Worm (Caenorhabditis elegans): ENCODE results near the gene R12C12.9.
"Not testable (repeated sequence)": the region's sequence is repeated elsewhere in the genome, so short reads cannot be mapped to it uniquely, and the experiment has no call there.

The R12C12.9 gene

ce11 chrII:6022596-6022995 lies 2.2 kb downstream of the R12C12.9 start:
- TF ChIP-seq sptf-1 (tag; optimal IDR thresholded peaks at IDR 0.05) (no peak), drap-1 (GFP tag; optimal IDR thresholded peaks at IDR 0.05) (no peak), flh-1 (GFP tag; optimal IDR thresholded peaks at IDR 0.05) (no peak), snpc-4 (tag; optimal IDR thresholded peaks at IDR 0.05) (no peak), ztf-11 (tag; optimal IDR thresholded peaks at IDR 0.05) (no peak), ceh-39 (tag; optimal IDR thresholded peaks at IDR 0.05) (no peak), M03D4.4 (tag; optimal IDR thresholded peaks at IDR 0.05) (no peak), pha-4 (tag; optimal IDR thresholded peaks at IDR 0.05) (no peak)

- TF ChIP-seq lin-13 (tag; optimal IDR thresholded peaks at IDR 0.05) (no peak), ces-1 (GFP tag; optimal IDR thresholded peaks at IDR 0.05) (no peak), unc-62 (GFP tag; optimal IDR thresholded peaks at IDR 0.05) (no peak), lsy-2 (tag; optimal IDR thresholded peaks at IDR 0.05) (no peak), mab-5 (tag; optimal IDR thresholded peaks at IDR 0.05) (no peak)
Observed at ce11 chrII:6020353-6020752, 4.4 kb downstream of the R12C12.9 start, which contains the start of gene ZK84.1. TSS of gene ZK84.1 (plus strand) at chrII:6020653.

- no peak for TF ChIP-seq pha-4 (tag; optimal IDR thresholded peaks at IDR 0.05)
- no peak for TF ChIP-seq bed-3 (GFP tag; optimal IDR thresholded peaks at IDR 0.05)
- no peak for TF ChIP-seq mls-2 (tag; optimal IDR thresholded peaks at IDR 0.05)
Observed at ce11 chrII:6016410-6016809, 8.4 kb downstream of the R12C12.9 start, which contains the start of gene ZK84.5. TSS of gene ZK84.5 (minus strand) at chrII:6016510.

DNA sequence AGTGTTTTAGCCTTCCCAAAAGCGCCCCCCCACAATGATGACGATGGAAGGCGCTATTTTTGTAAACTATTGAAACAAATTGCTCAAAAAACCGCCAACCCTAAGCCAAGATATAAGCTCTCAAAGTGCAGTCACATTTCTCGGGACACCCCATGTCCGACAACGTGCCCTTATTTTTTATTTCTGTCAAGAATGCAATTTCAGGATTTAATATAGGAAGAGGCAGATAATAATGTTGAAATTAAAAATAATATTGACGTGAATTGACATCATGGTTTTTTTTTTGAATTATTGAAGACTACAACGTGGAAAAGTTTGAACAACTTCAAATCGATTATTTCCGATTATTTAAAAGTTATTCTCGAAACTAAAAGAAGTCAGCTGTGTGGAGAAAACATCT lies 10.7 kb downstream of the R12C12.9 start, which contains the start of gene ZK84.2:
TSS of gene ZK84.2 (plus strand) at position 301 of the 400 bp plus-strand sequence.
- not testable (repeated sequence) for TF ChIP-seq nhr-12 (tag; optimal IDR thresholded peaks at IDR 0.05); mls-2 (tag; optimal IDR thresholded peaks at IDR 0.05); lin-32 (GFP tag; optimal IDR thresholded peaks at IDR 0.05)

- TF ChIP-seq ztf-11 (tag; optimal IDR thresholded peaks at IDR 0.05): no peak
- no peak for TF ChIP-seq mab-5 (tag; optimal IDR thresholded peaks at IDR 0.05)
- TF ChIP-seq lsy-2 (tag; optimal IDR thresholded peaks at IDR 0.05): no peak
- TF ChIP-seq elt-3 (tag; optimal IDR thresholded peaks at IDR 0.05): no peak
- TF ChIP-seq nhr-2 (tag; optimal IDR thresholded peaks at IDR 0.05): no peak
- TF ChIP-seq unc-39 (tag; optimal IDR thresholded peaks at IDR 0.05): no peak
- TF ChIP-seq ceh-43 (GFP tag; optimal IDR thresholded peaks at IDR 0.05): no peak
- TF ChIP-seq ceh-83 (GFP tag; optimal IDR thresholded peaks at IDR 0.05): no peak
- no peak for TF ChIP-seq elt-1 (tag; optimal IDR thresholded peaks at IDR 0.05; ENCODE audit: borderline replicate concordance, insufficient read depth)
Observed at ce11 chrII:6010544-6010943, 14.2 kb downstream of the R12C12.9 start, which contains the start of gene ins-20. TSS of gene ins-20 (plus strand) at chrII:6010844.

ce11 chrII:6008887-6009286 lies 15.9 kb downstream of the R12C12.9 start, which contains the start of gene ZK84.4:
TSS of gene ZK84.4 (minus strand) at chrII:6008987.
- TF ChIP-seq snpc-4, hlh-1, mep-1 (tag; optimal IDR thresholded peaks at IDR 0.05): not testable (repeated sequence)

DNA sequence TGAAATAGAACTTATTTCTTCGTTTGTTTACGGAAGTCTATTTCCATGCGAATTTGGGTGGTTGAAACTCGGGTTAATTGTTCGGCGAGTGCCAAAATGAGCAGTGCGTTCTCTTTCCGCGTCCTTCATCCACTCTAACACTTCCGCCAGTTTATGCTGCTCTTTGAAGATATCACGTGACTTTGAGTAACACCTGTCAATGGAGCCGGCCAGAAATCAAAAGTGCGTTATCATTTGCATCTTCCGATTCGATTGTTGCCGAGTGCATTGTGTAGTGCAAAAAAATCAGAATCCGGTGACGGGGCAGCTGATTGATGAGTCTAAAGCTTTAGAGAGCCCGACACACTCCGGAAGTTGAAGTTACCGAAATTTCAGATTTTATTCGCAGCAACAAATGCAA lies 23.8 kb downstream of the R12C12.9 start:
- TF ChIP-seq nhr-28 (tag; optimal IDR thresholded peaks at IDR 0.05) (no peak), hlh-1 (tag; optimal IDR thresholded peaks at IDR 0.05) (peak; percentile 51), unc-62 (GFP tag; optimal IDR thresholded peaks at IDR 0.05) (peak; percentile 58), ceh-83 (GFP tag; optimal IDR thresholded peaks at IDR 0.05) (no peak), ceh-39 (tag; optimal IDR thresholded peaks at IDR 0.05) (no peak)

DNA sequence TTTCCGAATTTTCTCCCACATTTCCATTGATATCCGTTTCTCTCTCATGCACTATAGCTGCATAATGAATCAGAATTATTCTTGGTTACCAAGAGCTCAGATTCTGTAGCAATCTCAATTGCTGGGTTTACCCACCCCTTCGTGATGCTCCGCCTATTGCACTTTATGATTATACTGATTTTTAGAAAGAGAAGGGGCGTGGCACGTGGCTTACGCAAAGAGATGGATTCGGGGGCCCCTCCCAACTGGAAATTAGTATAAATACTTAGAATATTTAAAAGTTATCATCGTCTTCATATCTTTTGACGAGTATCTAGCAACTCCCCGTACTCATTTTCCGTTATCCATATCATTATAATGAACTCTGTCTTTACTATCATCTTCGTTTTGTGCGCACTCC lies 24.6 kb downstream of the R12C12.9 start, which contains the start of gene ins-6:
TSS of gene ins-6 (plus strand) at position 301 of the 400 bp plus-strand sequence.
- TF ChIP-seq mep-1 (tag; optimal IDR thresholded peaks at IDR 0.05) (no peak), nhr-28 (tag; optimal IDR thresholded peaks at IDR 0.05) (no peak), hlh-1 (tag; optimal IDR thresholded peaks at IDR 0.05) (no peak), tbx-8 (GFP tag; optimal IDR thresholded peaks at IDR 0.05) (no peak)

All from whole organism, mixed stage, embryonic.